Worm (Caenorhabditis elegans) whole organism, L1 larva: ENCODE measurements around the gene anmt-2.
A peak's percentile ranks its signal among the peaks of the same experiment; 100 is the strongest.

Source experiments
- C16A3.4 ChIP-seq: fragments of 150-350 bp; optimal IDR thresholded peaks from 2 replicates; lab custom pipeline; 2014; ENCODE audit warnings: missing biosample characterization, missing genetic modification characterization
- F16B12.6 ChIP-seq: fragments of 150-350 bp; optimal IDR thresholded peaks from 2 replicates; lab custom pipeline; 2014; ENCODE audit warnings: missing biosample characterization, missing genetic modification characterization
- aha-1 ChIP-seq: fragments of 150-350 bp; optimal IDR thresholded peaks from 2 replicates; lab custom pipeline; 2014; ENCODE audit warnings: missing biosample characterization, missing genetic modification characterization
- aly-2 ChIP-seq: fragments of 150-350 bp; optimal IDR thresholded peaks from 2 replicates; lab custom pipeline; 2014; ENCODE audit warnings: missing biosample characterization, missing genetic modification characterization
- blmp-1 ChIP-seq: fragments of 150-350 bp; optimal IDR thresholded peaks from 2 replicates; lab custom pipeline; 2014; ENCODE audit warnings: missing biosample characterization, missing genetic modification characterization
- ceh-63 ChIP-seq: fragments of 200-800 bp; sonication (Bioruptor generic); optimal IDR thresholded peaks from 2 replicates; lab custom pipeline; 2018; ENCODE audit warnings: mild to moderate bottlenecking, missing genetic modification characterization, missing compliant biosample characterization
- ceh-8 ChIP-seq: fragments of 200-800 bp; sonication (Bioruptor generic); optimal IDR thresholded peaks from 2 replicates; lab custom pipeline; 2018; ENCODE audit warnings: mild to moderate bottlenecking, missing genetic modification characterization, moderate library complexity, missing compliant biosample characterization
- ceh-82 ChIP-seq, 3 experiments: fragments of 150-350 bp in 1 of 3; sonication (generic microtip) in 2 of 3; optimal IDR thresholded peaks; 2 replicates each; lab custom pipeline; 2014 to 2017; ENCODE audit warnings: missing biosample characterization in 3 of 3, missing genetic modification characterization in 3 of 3
- ces-1 ChIP-seq: fragments of 150-350 bp; optimal IDR thresholded peaks from 2 replicates; lab custom pipeline; 2014; ENCODE audit warnings: missing biosample characterization, missing genetic modification reagents, missing genetic modification characterization
- dpl-1 ChIP-seq, 3 experiments: fragments of 150-350 bp in 2 of 3; sonication (generic microtip) in 1 of 3; optimal IDR thresholded peaks; 2 replicates each; lab custom pipeline; 2014 to 2017; ENCODE audit warnings: missing biosample characterization in 3 of 3, missing genetic modification characterization in 3 of 3, missing genetic modification reagents in 3 of 3
- dsc-1 ChIP-seq: sonication (generic microtip); optimal IDR thresholded peaks from 2 replicates; lab custom pipeline; 2016; ENCODE audit warnings: mild to moderate bottlenecking, missing genetic modification characterization, missing compliant biosample characterization
- efl-1 ChIP-seq, 4 experiments: fragments of 150-350 bp; optimal IDR thresholded peaks in 3 of 4; peaks in 1 of 4; 1 replicate in 1 of 4; 2 replicates in 3 of 4; lab custom pipeline; 2014; ENCODE audit warnings: missing biosample characterization in 2 of 4, missing genetic modification characterization in 2 of 4, missing genetic modification reagents in 2 of 4
- egl-27 ChIP-seq, 2 experiments: fragments of 150-350 bp in 1 of 2; sonication (generic microtip); optimal IDR thresholded peaks; 3 replicates each; lab custom pipeline; 2017 to 2018; ENCODE audit warnings: missing biosample characterization in 2 of 2, missing genetic modification characterization in 2 of 2, missing genetic modification reagents in 2 of 2
- elt-3 ChIP-seq, 6 experiments: fragments of 150-350 bp in 1 of 6; sonication (generic microtip); optimal IDR thresholded peaks; 2 replicates each; lab custom pipeline; 2017 to 2018; ENCODE audit warnings: missing biosample characterization in 6 of 6, missing genetic modification characterization in 6 of 6, inconsistent platforms in 1 of 6
- fkh-10 ChIP-seq: sonication (generic microtip); optimal IDR thresholded peaks from 2 replicates; lab custom pipeline; 2017; ENCODE audit warnings: missing biosample characterization, missing genetic modification reagents, missing genetic modification characterization
- fkh-8 ChIP-seq: sonication (generic microtip); optimal IDR thresholded peaks from 2 replicates; lab custom pipeline; 2016; ENCODE audit warnings: mild to moderate bottlenecking, missing genetic modification characterization, missing compliant biosample characterization
- irx-1 ChIP-seq: sonication (generic microtip); optimal IDR thresholded peaks from 2 replicates; lab custom pipeline; 2016; ENCODE audit warnings: missing genetic modification characterization, missing compliant biosample characterization
- isw-1 ChIP-seq: fragments of 200-800 bp; sonication (Bioruptor generic); IDR thresholded peaks from 2 replicates; pipeline ENCODE4 v1.3.6; 2022; ENCODE audit warnings: missing genetic modification characterization, missing compliant biosample characterization
- jun-1 ChIP-seq: fragments of 150-350 bp; optimal IDR thresholded peaks from 2 replicates; lab custom pipeline; 2014; ENCODE audit warnings: missing biosample characterization, missing genetic modification reagents, missing genetic modification characterization
- lin-13 ChIP-seq: fragments of 150-350 bp; optimal IDR thresholded peaks from 2 replicates; lab custom pipeline; 2014; ENCODE audit warnings: missing biosample characterization, missing genetic modification reagents, missing genetic modification characterization
- lin-14 ChIP-seq: fragments of 200-800 bp; sonication (Bioruptor generic); optimal IDR thresholded peaks from 2 replicates; lab custom pipeline; 2018; ENCODE audit warnings: mild to moderate bottlenecking, missing genetic modification characterization, moderate library complexity, missing compliant biosample characterization
- lin-35 ChIP-seq, 2 experiments: fragments of 150-350 bp; optimal IDR thresholded peaks; 2 replicates each; lab custom pipeline; 2014; ENCODE audit warnings: missing biosample characterization in 2 of 2, missing genetic modification characterization in 2 of 2, missing genetic modification reagents in 2 of 2
- lsy-2 ChIP-seq, 2 experiments: fragments of 150-350 bp; optimal IDR thresholded peaks; 2 replicates each; lab custom pipeline; 2014; ENCODE audit warnings: missing biosample characterization in 2 of 2, missing genetic modification characterization in 2 of 2
- mab-9 ChIP-seq: fragments of 200-800 bp; sonication (Bioruptor generic); IDR thresholded peaks from 2 replicates; pipeline ENCODE4 v1.3.6; 2022; ENCODE audit warnings: missing genetic modification reagents, missing genetic modification characterization, missing compliant biosample characterization
- mep-1 ChIP-seq: fragments of 150-350 bp; optimal IDR thresholded peaks from 2 replicates; lab custom pipeline; 2014; ENCODE audit warnings: missing biosample characterization, missing genetic modification characterization
- nhr-20 ChIP-seq: sonication (generic microtip); optimal IDR thresholded peaks from 2 replicates; lab custom pipeline; 2016; ENCODE audit warnings: mild to moderate bottlenecking, missing genetic modification characterization, missing compliant biosample characterization
- nhr-237 ChIP-seq: fragments of 150-350 bp; optimal IDR thresholded peaks from 2 replicates; lab custom pipeline; 2014; ENCODE audit warnings: missing biosample characterization, missing genetic modification characterization
- nhr-28 ChIP-seq: fragments of 150-350 bp; optimal IDR thresholded peaks from 2 replicates; lab custom pipeline; 2014; ENCODE audit warnings: missing biosample characterization, missing genetic modification characterization
- nhr-47 ChIP-seq: sonication (generic microtip); optimal IDR thresholded peaks from 2 replicates; lab custom pipeline; 2016; ENCODE audit warnings: mild to moderate bottlenecking, missing genetic modification characterization, moderate library complexity, missing compliant biosample characterization
- nhr-71 ChIP-seq: sonication (generic microtip); optimal IDR thresholded peaks from 2 replicates; lab custom pipeline; 2016; ENCODE audit warnings: mild to moderate bottlenecking, missing genetic modification characterization, moderate library complexity, missing compliant biosample characterization
- nhr-84 ChIP-seq: sonication (generic microtip); optimal IDR thresholded peaks from 2 replicates; lab custom pipeline; 2017; ENCODE audit warnings: missing biosample characterization, missing genetic modification characterization
- nhr-85 ChIP-seq: sonication (generic microtip); peaks from one replicate; lab custom pipeline; 2016; ENCODE audit warnings: missing genetic modification characterization, inconsistent platforms, missing compliant biosample characterization
- nhr-90 ChIP-seq: sonication (generic microtip); optimal IDR thresholded peaks from 2 replicates; lab custom pipeline; 2016; ENCODE audit warnings: mild to moderate bottlenecking, missing genetic modification characterization, missing compliant biosample characterization; ENCODE audit not compliant: poor library complexity
- pax-3 ChIP-seq: fragments of 200-800 bp; sonication (Bioruptor generic); optimal IDR thresholded peaks from 2 replicates; lab custom pipeline; 2018; ENCODE audit warnings: mild to moderate bottlenecking, missing genetic modification characterization, moderate library complexity, missing compliant biosample characterization
- rnt-1 ChIP-seq: sonication (generic microtip); optimal IDR thresholded peaks from 2 replicates; lab custom pipeline; 2016; ENCODE audit warnings: mild to moderate bottlenecking, missing genetic modification characterization, moderate library complexity, missing compliant biosample characterization
- snu-23 ChIP-seq: sonication (generic microtip); optimal IDR thresholded peaks from 2 replicates; lab custom pipeline; 2016; ENCODE audit warnings: missing genetic modification characterization, missing compliant biosample characterization
- swsn-7 ChIP-seq: sonication (generic microtip); optimal IDR thresholded peaks from 2 replicates; lab custom pipeline; 2016; ENCODE audit warnings: missing genetic modification characterization, missing compliant biosample characterization
- tlp-1 ChIP-seq: fragments of 150-350 bp; optimal IDR thresholded peaks from 2 replicates; lab custom pipeline; 2014; ENCODE audit warnings: missing biosample characterization, missing genetic modification characterization
- unc-130 ChIP-seq: fragments of 150-350 bp; optimal IDR thresholded peaks from 2 replicates; lab custom pipeline; 2017; ENCODE audit warnings: missing biosample characterization, missing genetic modification characterization, inconsistent platforms
- unc-86 ChIP-seq: sonication (generic microtip); optimal IDR thresholded peaks from 2 replicates; lab custom pipeline; 2016; ENCODE audit warnings: missing genetic modification characterization, missing compliant biosample characterization
- vab-15 ChIP-seq: sonication (generic microtip); optimal IDR thresholded peaks from 2 replicates; lab custom pipeline; 2017; ENCODE audit warnings: missing genotype, mild to moderate bottlenecking, missing genetic modification characterization, missing compliant biosample characterization
- xbp-1 ChIP-seq: sonication (generic microtip); optimal IDR thresholded peaks from 2 replicates; lab custom pipeline; 2016; ENCODE audit warnings: missing genetic modification characterization, missing compliant biosample characterization
- zag-1 ChIP-seq: fragments of 150-350 bp; optimal IDR thresholded peaks from 2 replicates; lab custom pipeline; 2014; ENCODE audit warnings: missing biosample characterization, missing genetic modification characterization
- ztf-11 ChIP-seq, 2 experiments: sonication (generic microtip); optimal IDR thresholded peaks; 2 replicates each; lab custom pipeline; 2016 to 2017; ENCODE audit warnings: missing genetic modification characterization in 2 of 2, missing biosample characterization in 1 of 2, missing compliant biosample characterization in 1 of 2

anmt-2 gene

DNA sequence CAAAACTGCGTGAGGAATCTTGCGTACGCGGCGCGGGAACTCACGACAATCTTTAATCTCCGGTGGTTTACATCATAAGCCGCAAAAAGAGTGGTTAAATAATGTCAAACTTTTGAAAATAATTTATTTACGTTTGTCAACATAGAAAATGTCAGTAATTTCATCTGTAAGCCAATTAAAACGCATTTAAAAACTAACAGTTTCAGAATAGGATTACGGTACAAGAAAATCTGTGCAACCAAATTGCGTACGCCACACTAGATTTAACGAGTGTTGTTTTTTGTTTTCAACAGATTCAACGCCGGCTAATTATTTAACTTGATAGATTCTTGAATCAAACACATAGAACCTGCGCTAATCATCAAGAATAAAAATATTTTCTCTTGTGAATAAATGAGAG, 16.7 kb downstream of the anmt-2 start:
- TF ChIP-seq zag-1 (tag; lab: Kevin White, UChicago): no peak
- TF ChIP-seq blmp-1 (tag; lab: Kevin White, UChicago): no peak
- no peak for TF ChIP-seq ceh-8
- no peak for TF ChIP-seq unc-86 (tag; lab: Kevin White, UChicago)
- no peak for TF ChIP-seq unc-130 (tag; lab: Kevin White, UChicago)
- no peak for TF ChIP-seq dsc-1 (tag; lab: Kevin White, UChicago)
- no peak for TF ChIP-seq ces-1
- TF ChIP-seq jun-1 (tag; lab: Kevin White, UChicago): no peak
- TF ChIP-seq nhr-28 (tag; lab: Kevin White, UChicago): no peak
- no peak for TF ChIP-seq nhr-85 (tag; lab: Kevin White, UChicago)

DNA sequence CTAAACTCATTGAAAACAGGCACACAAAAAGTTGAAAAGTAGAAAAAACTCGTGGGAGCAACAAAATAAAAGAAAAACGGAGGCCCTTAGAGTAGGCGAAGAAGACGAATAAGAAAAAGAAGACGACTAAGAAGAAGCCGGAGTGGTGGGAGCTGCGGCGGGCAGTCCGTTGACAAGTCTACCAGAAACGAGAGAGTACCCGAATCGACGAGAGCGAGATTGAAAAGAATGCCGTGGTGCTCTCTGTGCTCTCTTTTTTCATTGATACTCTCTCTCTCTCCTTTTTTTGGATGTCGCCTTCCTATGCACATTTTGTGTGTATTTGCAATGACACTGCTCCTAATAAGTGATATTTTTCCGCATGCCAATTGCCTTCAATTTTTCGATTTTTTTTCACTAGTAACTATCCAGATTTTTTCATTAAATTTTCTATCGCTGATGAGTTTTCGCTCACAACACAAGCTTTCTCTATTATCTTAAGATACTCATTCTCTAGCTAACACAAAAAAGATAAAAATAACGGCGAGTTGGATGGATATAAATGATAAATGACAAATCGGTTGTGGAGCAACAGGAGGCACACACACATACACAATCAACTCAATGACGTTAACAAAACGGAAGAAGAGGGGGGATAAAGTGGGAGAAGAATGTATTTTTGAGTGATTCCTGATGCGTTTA, 17.5 kb downstream of the anmt-2 start:
- TF ChIP-seq F16B12.6 (tag; lab: Kevin White, UChicago): no peak
- TF ChIP-seq snu-23: peak; percentile 4
- no peak for TF ChIP-seq blmp-1 (tag; lab: Kevin White, UChicago)
- TF ChIP-seq ceh-82 (tag; optimal IDR thresholded peaks at IDR 0.05; lab: Kevin White, UChicago): peak in 1 of 3 experiments; percentile 53
- TF ChIP-seq unc-86 (tag; lab: Kevin White, UChicago): peak; percentile 4
- TF ChIP-seq lin-13 (GFP tag; lab: Kevin White, UChicago): no peak
- peak; percentile 42 for TF ChIP-seq rnt-1 (tag; lab: Kevin White, UChicago)
- TF ChIP-seq nhr-85 (tag; lab: Kevin White, UChicago): no peak
- no peak for TF ChIP-seq pax-3 (tag; lab: Kevin White, UChicago)
- TF ChIP-seq aha-1 (tag; lab: Kevin White, UChicago): no peak
- TF ChIP-seq fkh-8: peak; percentile 20
- TF ChIP-seq lin-35 (GFP tag; optimal IDR thresholded peaks at IDR 0.05; lab: Kevin White, UChicago): peak in 1 of 2 experiments; percentile 34
- no peak for TF ChIP-seq ztf-11 (tag; optimal IDR thresholded peaks at IDR 0.05; lab: Kevin White, UChicago)
- peak; percentile 18 for TF ChIP-seq swsn-7 (tag; lab: Kevin White, UChicago)
- peak; percentile 13 for TF ChIP-seq mep-1 (tag; lab: Kevin White, UChicago)
- peak in 1 of 2 experiments; percentile 7 for TF ChIP-seq efl-1 (optimal IDR thresholded peaks at IDR 0.05; lab: Kevin White, UChicago)
- TF ChIP-seq efl-1 (GFP tag; optimal IDR thresholded peaks at IDR 0.05 in 1 of 2; lab: Kevin White, UChicago): peak in 1 of 2 experiments; percentile 93
- no peak for TF ChIP-seq C16A3.4 (tag; lab: Kevin White, UChicago)
- TF ChIP-seq lin-14 (GFP tag; lab: Kevin White, UChicago): peak; percentile 79
- peak; percentile 26 for TF ChIP-seq nhr-47 (tag; lab: Kevin White, UChicago)
- peak; percentile 35 for TF ChIP-seq dsc-1 (tag; lab: Kevin White, UChicago)
- peak; percentile 6 to 36 for TF ChIP-seq lsy-2 (tag; optimal IDR thresholded peaks at IDR 0.05; lab: Kevin White, UChicago)
- TF ChIP-seq nhr-84: no peak
- TF ChIP-seq fkh-10: peak; percentile 11
- no peak for TF ChIP-seq ces-1
- peak; percentile 7 for TF ChIP-seq nhr-71

DNA sequence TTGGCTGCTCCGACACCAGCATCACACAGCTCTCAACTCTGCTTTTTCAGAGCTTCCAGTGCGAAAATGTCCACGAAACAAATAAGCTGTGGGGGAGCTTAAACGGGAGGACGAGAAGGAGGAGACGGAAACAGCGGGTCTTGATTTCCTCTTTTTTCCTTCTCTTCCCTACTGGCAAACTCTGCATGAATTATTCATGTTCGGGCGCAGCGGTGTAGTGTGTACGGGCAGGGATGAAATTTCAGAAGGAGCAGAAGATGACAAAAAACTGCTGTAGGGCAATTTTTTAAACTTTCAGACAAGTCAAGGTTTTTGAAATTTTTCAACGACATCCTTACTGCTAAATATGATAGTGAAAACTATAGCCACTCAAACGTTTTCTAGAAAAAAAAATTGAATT, 18.2 kb downstream of the anmt-2 start:
- TF ChIP-seq lin-14 (GFP tag; lab: Kevin White, UChicago) (peak; percentile 27), unc-86 (tag; lab: Kevin White, UChicago) (peak; percentile 92), fkh-8 (peak; percentile 9), lin-35 (GFP tag; optimal IDR thresholded peaks at IDR 0.05; lab: Kevin White, UChicago) (no peak), aly-2 (tag; lab: Kevin White, UChicago) (no peak), ztf-11 (tag; optimal IDR thresholded peaks at IDR 0.05; lab: Kevin White, UChicago) (no peak), mab-9 (GFP tag; lab: Robert Waterston, UW) (peak; percentile 6; the same call in 1 of the 2 replicates), elt-3 (tag; optimal IDR thresholded peaks at IDR 0.05; lab: Kevin White, UChicago) (no peak), tlp-1 (tag; lab: Kevin White, UChicago) (no peak)

DNA sequence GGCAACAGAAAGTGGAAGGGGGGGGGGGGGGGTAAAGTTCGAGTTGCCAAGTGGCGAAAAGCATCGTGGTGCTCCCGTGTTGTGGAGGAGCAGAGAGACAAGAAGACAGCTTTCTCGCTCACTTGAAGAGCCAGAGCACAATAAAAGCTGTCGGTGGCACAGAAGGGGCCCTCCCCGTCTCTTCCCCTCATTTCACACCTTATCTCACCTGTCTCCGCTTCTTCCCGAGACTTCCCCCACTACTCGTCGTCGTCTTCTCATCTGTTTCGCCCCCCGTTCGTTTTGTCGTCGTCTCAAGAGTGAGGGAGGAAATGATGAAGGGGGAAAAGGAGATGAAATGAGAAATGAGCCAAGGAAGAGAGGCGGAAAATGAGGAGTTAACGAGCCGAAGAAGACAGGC, 19.1 kb downstream of the anmt-2 start:
- TF ChIP-seq xbp-1 (tag; lab: Kevin White, UChicago) (no peak), isw-1 (GFP tag; lab: Robert Waterston, UW) (no peak), aly-2 (tag; lab: Kevin White, UChicago) (no peak), nhr-237 (tag; lab: Kevin White, UChicago) (no peak), snu-23 (peak; percentile 6), nhr-90 (no peak), fkh-10 (no peak), tlp-1 (tag; lab: Kevin White, UChicago) (no peak), dpl-1 (GFP tag; optimal IDR thresholded peaks at IDR 0.05; lab: Kevin White, UChicago) (no peak), mab-9 (GFP tag; lab: Robert Waterston, UW) (no peak), nhr-20 (tag; lab: Kevin White, UChicago) (no peak), irx-1 (tag; lab: Kevin White, UChicago) (no peak), vab-15 (tag; lab: Kevin White, UChicago) (no peak), nhr-85 (tag; lab: Kevin White, UChicago) (no peak), ceh-82 (tag; optimal IDR thresholded peaks at IDR 0.05; lab: Kevin White, UChicago) (no peak), pax-3 (tag; lab: Kevin White, UChicago) (no peak), dsc-1 (tag; lab: Kevin White, UChicago) (peak; percentile 18), ceh-63 (GFP tag; lab: Kevin White, UChicago) (no peak), egl-27 (tag; optimal IDR thresholded peaks at IDR 0.05; lab: Kevin White, UChicago) (no peak)
